Worm (Caenorhabditis elegans) whole organism, L1 larva: ENCODE measurements around the gene sru-7.

Experiments
- F16B12.6 ChIP-seq: fragments of 150-350 bp; optimal IDR thresholded peaks from 2 replicates; lab custom pipeline; 2014; ENCODE audit warnings: missing biosample characterization, missing genetic modification characterization
- aly-2 ChIP-seq: fragments of 150-350 bp; optimal IDR thresholded peaks from 2 replicates; lab custom pipeline; 2014; ENCODE audit warnings: missing biosample characterization, missing genetic modification characterization
- ceh-90 ChIP-seq: sonication (generic microtip); optimal IDR thresholded peaks from 2 replicates; lab custom pipeline; 2016; ENCODE audit warnings: missing genetic modification characterization, missing compliant biosample characterization
- grh-1 ChIP-seq: fragments of 200-800 bp; sonication (Bioruptor generic); IDR thresholded peaks from 2 replicates; pipeline ENCODE4 v1.3.6; 2022; ENCODE audit warnings: missing genetic modification reagents, missing genetic modification characterization, missing compliant biosample characterization
- hlh-4 ChIP-seq: sonication (generic microtip); optimal IDR thresholded peaks from 2 replicates; lab custom pipeline; 2016; ENCODE audit warnings: mild to moderate bottlenecking, missing genetic modification characterization, missing compliant biosample characterization
- nhr-237 ChIP-seq: fragments of 150-350 bp; optimal IDR thresholded peaks from 2 replicates; lab custom pipeline; 2014; ENCODE audit warnings: missing biosample characterization, missing genetic modification characterization
- nhr-28 ChIP-seq: fragments of 150-350 bp; optimal IDR thresholded peaks from 2 replicates; lab custom pipeline; 2014; ENCODE audit warnings: missing biosample characterization, missing genetic modification characterization
- snpc-4 ChIP-seq: fragments of 150-350 bp; optimal IDR thresholded peaks from 2 replicates; lab custom pipeline; 2014; ENCODE audit warnings: missing biosample characterization, missing genetic modification characterization
- unc-62 ChIP-seq: fragments of 150-350 bp; optimal IDR thresholded peaks from 2 replicates; lab custom pipeline; 2014; ENCODE audit warnings: missing biosample characterization, missing genetic modification reagents, missing genetic modification characterization

DNA sequence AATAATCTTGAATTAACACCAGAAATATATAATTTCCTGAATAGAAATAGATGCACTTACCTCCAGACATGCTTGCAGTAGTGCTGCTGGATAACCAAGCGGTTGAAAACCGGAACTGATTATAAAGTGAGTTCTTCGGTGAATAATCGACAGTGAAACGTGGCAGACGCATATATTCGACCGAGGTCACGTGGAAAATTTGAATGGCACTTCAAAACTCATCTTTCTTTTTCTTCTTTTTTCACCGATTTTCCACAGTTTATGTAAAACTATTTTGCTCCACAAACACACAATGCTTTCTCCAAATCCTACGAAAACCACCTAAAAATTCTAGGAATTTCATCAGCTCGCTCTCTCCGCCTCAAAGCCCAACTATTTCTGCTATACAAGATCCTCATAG, 32.1 kb upstream of the sru-7 start, which contains the start of gene ant-1.4:
- TF ChIP-seq hlh-4 (tag; lab: Kevin White, UChicago) (no peak), nhr-237 (no peak), F16B12.6 (no peak), aly-2 (no peak), unc-62 (GFP tag; lab: Kevin White, UChicago) (no peak), grh-1 (GFP tag; lab: Robert Waterston, UW) (no peak), nhr-28 (tag; lab: Kevin White, UChicago) (no peak), snpc-4 (tag; lab: Kevin White, UChicago) (no peak), ceh-90 (tag; lab: Kevin White, UChicago) (no peak)
